Worm (Caenorhabditis elegans) whole organism, late embryonic: Measurements from ENCODE around the gene flp-26.

ENCODE experiments used
- hlh-15 ChIP-seq: sonication (generic microtip); optimal IDR thresholded peaks from 2 replicates; lab custom pipeline; 2016; ENCODE audit warnings: missing genetic modification characterization, missing compliant biosample characterization
- nfya-1 ChIP-seq: sonication (generic microtip); optimal IDR thresholded peaks from 2 replicates; lab custom pipeline; 2017; ENCODE audit warnings: missing genetic modification characterization, mild to moderate bottlenecking, missing compliant biosample characterization, antibody characterized with exemption, moderate library complexity
- pag-3 ChIP-seq: sonication (generic microtip); optimal IDR thresholded peaks from 2 replicates; lab custom pipeline; 2016; ENCODE audit warnings: missing compliant biosample characterization, missing genetic modification characterization, borderline replicate concordance
- pros-1 ChIP-seq: fragments of 150-350 bp; optimal IDR thresholded peaks from 2 replicates; lab custom pipeline; 2014; ENCODE audit warnings: missing biosample characterization, missing genetic modification reagents, missing genetic modification characterization
- ttx-3 ChIP-seq: sonication (generic microtip); optimal IDR thresholded peaks from 2 replicates; lab custom pipeline; 2016; ENCODE audit warnings: missing genetic modification reagents, missing genetic modification characterization, missing compliant biosample characterization
- unc-3 ChIP-seq, 2 experiments: fragments of 200-800 bp in 1 of 2; sonication (Bioruptor generic) in 1 of 2; sonication (generic microtip) in 1 of 2; conservative IDR thresholded peaks in 1 of 2; optimal IDR thresholded peaks in 1 of 2; 2 replicates each; pipeline versions ENCODE4 v1.3.6 to Lab custom; 2016 to 2022; ENCODE audit warnings: missing compliant biosample characterization in 2 of 2, missing genetic modification characterization in 2 of 2, missing genetic modification reagents in 1 of 2

DNA sequence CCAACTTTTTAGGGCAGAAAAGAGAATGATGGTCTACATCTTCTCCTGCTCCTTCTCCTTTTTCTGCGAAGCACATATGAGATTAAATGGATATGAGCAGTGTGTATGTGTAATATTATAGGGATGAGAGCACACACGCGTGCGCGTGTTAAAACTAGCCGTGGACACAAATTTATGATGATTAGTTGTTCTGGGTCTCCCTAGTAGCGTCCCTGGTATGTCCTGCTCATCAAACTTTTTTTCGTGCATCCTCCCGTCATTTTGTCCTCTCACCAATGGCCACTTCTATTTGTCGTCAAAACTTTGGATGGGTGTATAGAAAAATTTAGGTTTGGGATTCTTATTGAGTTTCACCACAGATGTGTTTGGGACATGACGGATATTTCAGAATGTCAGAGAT is 27.0 kb upstream of the flp-26 start:
- TF ChIP-seq hlh-15 = no peak
- TF ChIP-seq ttx-3 (tag; lab: Kevin White, UChicago) = no peak
- TF ChIP-seq unc-3 (GFP tag; conservative IDR thresholded peaks at IDR 0.05; lab: Robert Waterston, UW) = no peak
- TF ChIP-seq unc-3 (tag; optimal IDR thresholded peaks at IDR 0.05; lab: Kevin White, UChicago) = no peak
- TF ChIP-seq nfya-1 (tag; lab: Kevin White, UChicago) = no peak
- TF ChIP-seq pag-3 = no peak
- no peak for TF ChIP-seq pros-1
